Fruit fly (Drosophila melanogaster) whole organism: ENCODE measurements around the gene CG9098.

ENCODE experiments used
- Dll ChIP-seq: fragments of >200 bp; optimal IDR thresholded peaks from 2 replicates; lab custom pipeline; 2017
- EcR ChIP-seq, 2 experiments: fragments of >200 bp; optimal IDR thresholded peaks; 2 replicates each; lab custom pipeline; 2017; ENCODE audit warnings: missing biosample characterization in 2 of 2, missing genetic modification characterization in 2 of 2, missing genetic modification reagents in 2 of 2
- pan ChIP-seq: fragments of >200 bp; optimal IDR thresholded peaks from 2 replicates; lab custom pipeline; 2017

- TF ChIP-seq pan (lab: Kevin White, UChicago), result no peak
- no peak for TF ChIP-seq EcR (GFP tag; optimal IDR thresholded peaks at IDR 0.05; lab: Kevin White, UChicago)
- TF ChIP-seq Dll (lab: Kevin White, UChicago), result no peak
Observed at dm6 chr2L:5971093-5971808, 40.9 kb downstream of the CG9098 start.
